Worm (Caenorhabditis elegans) whole organism, midembryonic: ENCODE data around the gene emc-5.

Source experiments
- T22C8.4 ChIP-seq: fragments of 200-800 bp; sonication (Bioruptor generic); IDR thresholded peaks from 2 replicates; pipeline ENCODE4 v1.3.6; 2022; ENCODE audit warnings: missing genetic modification characterization, missing compliant biosample characterization
- flt-1 ChIP-seq: fragments of 200-800 bp; sonication (Bioruptor generic); IDR thresholded peaks from 2 replicates; pipeline ENCODE4 v1.3.6; 2022; ENCODE audit warnings: missing genetic modification characterization, missing compliant biosample characterization
- ref-1 ChIP-seq: fragments of 200-800 bp; sonication (Bioruptor generic); conservative IDR thresholded peaks from 2 replicates; pipeline ENCODE4 v1.3.6; 2022; ENCODE audit warnings: missing genetic modification reagents, missing genetic modification characterization, missing compliant biosample characterization
- tab-1 ChIP-seq: fragments of 200-800 bp; sonication (Bioruptor generic); IDR thresholded peaks from 2 replicates; pipeline ENCODE4 v1.3.6; 2022; ENCODE audit warnings: missing genetic modification characterization, missing compliant biosample characterization

ce11 chrII:11518184-11518583 lies 21.6 kb downstream of the emc-5 start, which contains the start of gene B0334.10:
- TF ChIP-seq ref-1 (GFP tag; lab: Robert Waterston, UW): no peak
- TF ChIP-seq T22C8.4 (GFP tag; lab: Robert Waterston, UW): no peak
- TF ChIP-seq tab-1: no peak
- no peak for TF ChIP-seq flt-1 (GFP tag; lab: Robert Waterston, UW)
